Fruit fly (Drosophila melanogaster) whole organism, prepupa: Measurements from ENCODE around the gene CG13028.

ENCODE experiments used
- CG10631 ChIP-seq: fragments of 200-800 bp; sonication (Bioruptor generic); optimal IDR thresholded peaks from 2 replicates; lab custom pipeline; 2016; ENCODE audit warnings: missing biosample characterization, missing genetic modification characterization
- CG11294 ChIP-seq: fragments of 200-800 bp; sonication (Bioruptor generic); IDR thresholded peaks from 2 replicates; pipeline ENCODE4 v1.3.6; 2022; ENCODE audit warnings: missing biosample characterization, missing genetic modification characterization
- CG11762 ChIP-seq: fragments of 200-800 bp; sonication (Bioruptor generic); optimal IDR thresholded peaks from 3 replicates; lab custom pipeline; 2016; ENCODE audit warnings: missing biosample characterization, missing genetic modification characterization; ENCODE audit not compliant: insufficient read depth
- CG11902 ChIP-seq: fragments of 200-800 bp; sonication (Bioruptor generic); optimal IDR thresholded peaks from 3 replicates; lab custom pipeline; 2016; ENCODE audit warnings: missing biosample characterization, missing genetic modification characterization
- CG15336 ChIP-seq: fragments of 200-800 bp; sonication (Bioruptor generic); IDR thresholded peaks from 2 replicates; pipeline ENCODE4 v1.3.6; 2022; ENCODE audit warnings: missing biosample characterization, missing genetic modification characterization
- CG1621 ChIP-seq: fragments of 200-800 bp; sonication (Bioruptor generic); optimal IDR thresholded peaks from 3 replicates; lab custom pipeline; 2018; ENCODE audit warnings: missing biosample characterization, mild to moderate bottlenecking, missing genetic modification characterization
- CG16779 ChIP-seq: fragments of 200-800 bp; sonication (Bioruptor generic); optimal IDR thresholded peaks from 3 replicates; lab custom pipeline; 2017; ENCODE audit warnings: missing biosample characterization, mild to moderate bottlenecking, missing genetic modification characterization
- CG3032 ChIP-seq: fragments of 200-800 bp; optimal IDR thresholded peaks from 2 replicates; lab custom pipeline; 2019; ENCODE audit warnings: missing biosample characterization, mild to moderate bottlenecking, missing genetic modification characterization, moderate library complexity
- CG31627 ChIP-seq: fragments of 200-800 bp; sonication (Bioruptor generic); optimal IDR thresholded peaks from 3 replicates; lab custom pipeline; 2016; ENCODE audit warnings: missing biosample characterization, missing genetic modification characterization
- CG34406 ChIP-seq: fragments of 200-800 bp; sonication (Bioruptor generic); optimal IDR thresholded peaks from 3 replicates; lab custom pipeline; 2016; ENCODE audit warnings: missing biosample characterization, missing genetic modification characterization
- CG3919 ChIP-seq: fragments of 200-800 bp; sonication (Bioruptor generic); optimal IDR thresholded peaks from 3 replicates; lab custom pipeline; 2016; ENCODE audit warnings: missing biosample characterization, missing genetic modification characterization
- CG6163 ChIP-seq: fragments of 200-800 bp; sonication (Bioruptor generic); IDR thresholded peaks from 3 replicates; pipeline ENCODE4 v1.3.6; 2022; ENCODE audit warnings: missing biosample characterization, missing genetic modification characterization
- CG6854 ChIP-seq: fragments of 200-800 bp; sonication (Bioruptor generic); optimal IDR thresholded peaks from 2 replicates; lab custom pipeline; 2017; ENCODE audit warnings: missing biosample characterization, mild to moderate bottlenecking, missing genetic modification characterization
- CG7368 ChIP-seq: fragments of 200-800 bp; sonication (Bioruptor generic); optimal IDR thresholded peaks from 3 replicates; lab custom pipeline; 2016; ENCODE audit warnings: missing biosample characterization, missing genetic modification characterization
- CG8319 ChIP-seq: fragments of 200-800 bp; sonication (Bioruptor generic); optimal IDR thresholded peaks from 3 replicates; lab custom pipeline; 2016; ENCODE audit warnings: missing biosample characterization, missing genetic modification characterization
- CG8632 ChIP-seq: fragments of 200-800 bp; sonication (Bioruptor generic); optimal IDR thresholded peaks from 3 replicates; lab custom pipeline; 2016; ENCODE audit warnings: missing biosample characterization, missing genetic modification characterization
- Eip75B ChIP-seq: fragments of 200-800 bp; sonication (Bioruptor generic); optimal IDR thresholded peaks from 3 replicates; lab custom pipeline; 2016; ENCODE audit warnings: missing biosample characterization, missing genetic modification characterization
- Eip78C ChIP-seq: fragments of 200-800 bp; sonication (Bioruptor generic); peaks from one replicate; lab custom pipeline; 2016; ENCODE audit warnings: missing biosample characterization, missing genetic modification characterization
- Eip93F ChIP-seq: fragments of 200-800 bp; sonication (Bioruptor generic); optimal IDR thresholded peaks from 2 replicates; lab custom pipeline; 2016; ENCODE audit warnings: missing biosample characterization, mild to moderate bottlenecking, missing genetic modification characterization
- Ets21C ChIP-seq: fragments of 200-800 bp; sonication (Bioruptor generic); optimal IDR thresholded peaks from 3 replicates; lab custom pipeline; 2016; ENCODE audit warnings: missing biosample characterization, missing genetic modification characterization
- Hr39 ChIP-seq: fragments of 200-800 bp; sonication (Bioruptor generic); optimal IDR thresholded peaks from 2 replicates; lab custom pipeline; 2016; ENCODE audit warnings: missing biosample characterization, missing genetic modification characterization
- Hr4 ChIP-seq: fragments of 200-800 bp; sonication (Bioruptor generic); optimal IDR thresholded peaks from 3 replicates; lab custom pipeline; 2016; ENCODE audit warnings: missing biosample characterization, missing genetic modification characterization
- Met ChIP-seq: fragments of 200-800 bp; sonication (Bioruptor generic); optimal IDR thresholded peaks from 3 replicates; lab custom pipeline; 2016; ENCODE audit warnings: missing biosample characterization, missing genetic modification characterization
- OdsH ChIP-seq: fragments of 200-800 bp; sonication (Bioruptor generic); optimal IDR thresholded peaks from 3 replicates; lab custom pipeline; 2016; ENCODE audit warnings: missing biosample characterization, missing genetic modification characterization
- Smox ChIP-seq: fragments of 200-800 bp; sonication (Bioruptor generic); optimal IDR thresholded peaks from 3 replicates; lab custom pipeline; 2016; ENCODE audit warnings: missing biosample characterization, missing genetic modification characterization
- Sox102F ChIP-seq: fragments of 200-800 bp; sonication (Bioruptor generic); optimal IDR thresholded peaks from 2 replicates; lab custom pipeline; 2016; ENCODE audit warnings: missing biosample characterization, mild to moderate bottlenecking, missing genetic modification characterization
- Sox14 ChIP-seq: fragments of 200-800 bp; sonication (Bioruptor generic); optimal IDR thresholded peaks from 3 replicates; lab custom pipeline; 2016; ENCODE audit warnings: missing biosample characterization, missing genetic modification characterization
- Sox15 ChIP-seq: fragments of 200-800 bp; sonication (Bioruptor generic); optimal IDR thresholded peaks from 3 replicates; lab custom pipeline; 2016; ENCODE audit warnings: missing biosample characterization, missing genetic modification characterization
- achi ChIP-seq: fragments of 200-800 bp; sonication (Bioruptor generic); optimal IDR thresholded peaks from 3 replicates; lab custom pipeline; 2016; ENCODE audit warnings: missing biosample characterization, missing genetic modification characterization
- acj6 ChIP-seq: fragments of 200-800 bp; sonication (Bioruptor generic); optimal IDR thresholded peaks from 3 replicates; lab custom pipeline; 2016; ENCODE audit warnings: missing biosample characterization, missing genetic modification characterization
- dac ChIP-seq: fragments of 200-800 bp; sonication (Bioruptor generic); optimal IDR thresholded peaks from 2 replicates; lab custom pipeline; 2017; ENCODE audit warnings: missing biosample characterization, mild to moderate bottlenecking, missing genetic modification characterization
- dsx ChIP-seq: fragments of 200-800 bp; optimal IDR thresholded peaks from 3 replicates; lab custom pipeline; 2019; ENCODE audit warnings: missing biosample characterization, mild to moderate bottlenecking, missing genetic modification characterization, moderate library complexity; ENCODE audit not compliant: poor library complexity, severe bottlenecking
- eg ChIP-seq: fragments of 200-800 bp; sonication (Bioruptor generic); IDR thresholded peaks from 3 replicates; pipeline ENCODE4 v1.3.6; 2022; ENCODE audit warnings: missing biosample characterization, missing genetic modification characterization
- esn ChIP-seq: fragments of 200-800 bp; sonication (Bioruptor generic); optimal IDR thresholded peaks from 2 replicates; lab custom pipeline; 2016; ENCODE audit warnings: missing biosample characterization, mild to moderate bottlenecking, missing genetic modification characterization, moderate library complexity
- fd59A ChIP-seq: fragments of 200-800 bp; sonication (Bioruptor generic); optimal IDR thresholded peaks from 2 replicates; lab custom pipeline; 2017; ENCODE audit warnings: missing biosample characterization, mild to moderate bottlenecking, missing genetic modification characterization, missing genetic modification reagents
- fd85E ChIP-seq: fragments of 200-800 bp; sonication (Bioruptor generic); optimal IDR thresholded peaks from 3 replicates; lab custom pipeline; 2016; ENCODE audit warnings: missing biosample characterization, missing genetic modification characterization
- fkh ChIP-seq: fragments of 200-800 bp; sonication (Bioruptor generic); optimal IDR thresholded peaks from 3 replicates; lab custom pipeline; 2017; ENCODE audit warnings: missing biosample characterization, mild to moderate bottlenecking, missing genetic modification characterization, moderate library complexity
- lz ChIP-seq: fragments of 200-800 bp; sonication (Bioruptor generic); optimal IDR thresholded peaks from 3 replicates; lab custom pipeline; 2016; ENCODE audit warnings: missing biosample characterization, missing genetic modification characterization
- net ChIP-seq: fragments of 200-800 bp; sonication (Bioruptor generic); optimal IDR thresholded peaks from 3 replicates; lab custom pipeline; 2016; ENCODE audit warnings: missing biosample characterization, missing genetic modification characterization
- pdm3 ChIP-seq: fragments of 200-800 bp; sonication (Bioruptor generic); optimal IDR thresholded peaks from 3 replicates; lab custom pipeline; 2016; ENCODE audit warnings: missing biosample characterization, missing genetic modification characterization
- salr ChIP-seq, 2 experiments: fragments of 200-800 bp; sonication (Bioruptor generic); optimal IDR thresholded peaks; 3 replicates each; lab custom pipeline; 2016 to 2018; ENCODE audit warnings: missing biosample characterization in 2 of 2, missing genetic modification characterization in 2 of 2, mild to moderate bottlenecking in 1 of 2
- spab ChIP-seq: fragments of 200-800 bp; sonication (Bioruptor generic); optimal IDR thresholded peaks from 2 replicates; lab custom pipeline; 2017; ENCODE audit warnings: missing biosample characterization, mild to moderate bottlenecking, missing genetic modification characterization, missing genetic modification reagents
- ss ChIP-seq, 2 experiments: fragments of 200-800 bp; sonication (Bioruptor generic); optimal IDR thresholded peaks; 2 replicates in 1 of 2; 3 replicates in 1 of 2; lab custom pipeline; 2017 to 2018; ENCODE audit warnings: mild to moderate bottlenecking in 2 of 2, missing biosample characterization in 2 of 2, missing genetic modification characterization in 2 of 2, moderate library complexity in 1 of 2

CG13028 gene

dm6 chr3L:16890650-16891336 lies 32.3 kb upstream of the CG13028 start (continued):
- TF ChIP-seq Ets21C (GFP tag; lab: Kevin White, UChicago) (peak; percentile 69), Eip93F (GFP tag; lab: Kevin White, UChicago) (no peak), acj6 (GFP tag; lab: Kevin White, UChicago) (peak; percentile 88), CG11762 (GFP tag; lab: Kevin White, UChicago) (peak; percentile 77), CG10631 (GFP tag; lab: Kevin White, UChicago) (peak; percentile 90), CG16779 (tag; lab: Kevin White, UChicago) (peak; percentile 74), pdm3 (GFP tag; lab: Kevin White, UChicago) (peak; percentile 87), fd59A (GFP tag; lab: Kevin White, UChicago) (peak; percentile 77), spab (GFP tag; lab: Kevin White, UChicago) (peak; percentile 73), Smox (GFP tag; lab: Kevin White, UChicago) (peak; percentile 77), CG8632 (GFP tag; lab: Kevin White, UChicago) (peak; percentile 72), CG31627 (GFP tag; lab: Kevin White, UChicago) (peak; percentile 87), fd85E (GFP tag; lab: Kevin White, UChicago) (no peak), lz (GFP tag; lab: Kevin White, UChicago) (peak; percentile 88), ss (GFP tag; optimal IDR thresholded peaks at IDR 0.05; lab: Kevin White, UChicago) (peak; percentile 55 to 71), CG6854 (GFP tag; lab: Kevin White, UChicago) (peak; percentile 63)
- TF ChIP-seq, all 60 proteins: peak for 57

dm6 chr3L:16891914-16892313 lies 31.1 kb upstream of the CG13028 start:
- TF ChIP-seq fkh = peak; percentile 26
- no peak for TF ChIP-seq Sox14 (GFP tag; lab: Kevin White, UChicago)

dm6 chr3L:16892728-16893271 lies 30.3 kb upstream of the CG13028 start:
- peak; percentile 57 for TF ChIP-seq Eip78C (GFP tag; lab: Kevin White, UChicago)
- TF ChIP-seq CG8632 (GFP tag; lab: Kevin White, UChicago) = peak; percentile 21
- peak; percentile 53 for TF ChIP-seq OdsH (GFP tag; lab: Kevin White, UChicago)
- no peak for TF ChIP-seq CG11762 (GFP tag; lab: Kevin White, UChicago)
- no peak for TF ChIP-seq Smox (GFP tag; lab: Kevin White, UChicago)
- no peak for TF ChIP-seq Hr39 (GFP tag; lab: Kevin White, UChicago)
- no peak for TF ChIP-seq CG6854 (GFP tag; lab: Kevin White, UChicago)
- TF ChIP-seq CG11902 (GFP tag; lab: Kevin White, UChicago) = no peak
- peak; percentile 30 for TF ChIP-seq net (GFP tag; lab: Kevin White, UChicago)
- peak; percentile 74 for TF ChIP-seq CG15336 (GFP tag; lab: Robert Waterston, UW)
- no peak for TF ChIP-seq CG31627 (GFP tag; lab: Kevin White, UChicago)
- TF ChIP-seq pdm3 (GFP tag; lab: Kevin White, UChicago) = peak; percentile 57
- peak; percentile 77 for TF ChIP-seq Hr4 (GFP tag; lab: Kevin White, UChicago)
- peak; percentile 6 for TF ChIP-seq dsx
- TF ChIP-seq eg = peak; percentile 73
- no peak for TF ChIP-seq Met (GFP tag; lab: Kevin White, UChicago)
- peak; percentile 6 for TF ChIP-seq CG1621 (tag; lab: Kevin White, UChicago)
- TF ChIP-seq CG3032 (tag; lab: Kevin White, UChicago) = peak; percentile 27
- TF ChIP-seq Sox15 = no peak
- TF ChIP-seq salr (GFP tag; optimal IDR thresholded peaks at IDR 0.05; lab: Kevin White, UChicago) = peak in 1 of 2 experiments; percentile 7
- TF ChIP-seq CG34406 (GFP tag; lab: Kevin White, UChicago) = peak; percentile 27
- no peak for TF ChIP-seq Sox102F
- TF ChIP-seq CG11294 (GFP tag; lab: Robert Waterston, UW) = peak; percentile 55
- peak; percentile 6 for TF ChIP-seq CG3919 (GFP tag; lab: Kevin White, UChicago)
- peak; percentile 48 for TF ChIP-seq acj6 (GFP tag; lab: Kevin White, UChicago)
- TF ChIP-seq CG8319 (GFP tag; lab: Kevin White, UChicago) = no peak
- TF ChIP-seq CG7368 (GFP tag; lab: Kevin White, UChicago) = no peak
- no peak for TF ChIP-seq ss (GFP tag; optimal IDR thresholded peaks at IDR 0.05; lab: Kevin White, UChicago)
- TF ChIP-seq Sox14 (GFP tag; lab: Kevin White, UChicago) = peak; percentile 24
- peak; percentile 31 for TF ChIP-seq fd59A (GFP tag; lab: Kevin White, UChicago)
- peak; percentile 38 for TF ChIP-seq spab (GFP tag; lab: Kevin White, UChicago)
- peak; percentile 55; the same call in 2 of the 3 replicates for TF ChIP-seq CG6163
- TF ChIP-seq esn = no peak
- no peak for TF ChIP-seq Ets21C (GFP tag; lab: Kevin White, UChicago)
- TF ChIP-seq Eip75B (GFP tag; lab: Kevin White, UChicago) = no peak
- no peak for TF ChIP-seq fkh
- no peak for TF ChIP-seq dac (GFP tag; lab: Kevin White, UChicago)
- peak; percentile 53 for TF ChIP-seq achi (GFP tag; lab: Kevin White, UChicago)
